Worm (Caenorhabditis elegans) whole organism, L2 larva: ENCODE results near the gene C44B12.3.

Experiments
- ZK546.5 ChIP-seq: sonication (generic microtip); optimal IDR thresholded peaks from 2 replicates; lab custom pipeline; 2017; ENCODE audit warnings: missing biosample characterization, missing genetic modification characterization
- egl-27 ChIP-seq: sonication (generic microtip); optimal IDR thresholded peaks from 3 replicates; lab custom pipeline; 2017; ENCODE audit warnings: missing biosample characterization, missing genetic modification reagents, missing genetic modification characterization
- elt-1 ChIP-seq: fragments of 150-350 bp; optimal IDR thresholded peaks from 2 replicates; lab custom pipeline; 2014; ENCODE audit warnings: missing biosample characterization, missing genetic modification characterization
- fos-1 ChIP-seq: fragments of 150-350 bp; optimal IDR thresholded peaks from 2 replicates; lab custom pipeline; 2014; ENCODE audit warnings: missing biosample characterization, missing genetic modification characterization
- lsy-2 ChIP-seq, 2 experiments: fragments of 150-350 bp in 1 of 2; sonication (generic microtip) in 1 of 2; optimal IDR thresholded peaks; 2 replicates each; lab custom pipeline; 2014 to 2017; ENCODE audit warnings: missing biosample characterization in 2 of 2, missing genetic modification characterization in 2 of 2
- nhr-10 ChIP-seq: sonication (generic microtip); optimal IDR thresholded peaks from 2 replicates; lab custom pipeline; 2017; ENCODE audit warnings: missing biosample characterization, missing genetic modification characterization
- nhr-11 ChIP-seq: fragments of 150-350 bp; optimal IDR thresholded peaks from 2 replicates; lab custom pipeline; 2014; ENCODE audit warnings: missing biosample characterization, missing genetic modification characterization
- nhr-23 ChIP-seq: fragments of 150-350 bp; optimal IDR thresholded peaks from 2 replicates; lab custom pipeline; 2014; ENCODE audit warnings: missing biosample characterization, missing genetic modification reagents, missing genetic modification characterization
- nhr-237 ChIP-seq: fragments of 150-350 bp; optimal IDR thresholded peaks from 2 replicates; lab custom pipeline; 2014; ENCODE audit warnings: missing biosample characterization, missing genetic modification characterization
- skn-1 ChIP-seq: sonication (generic microtip); optimal IDR thresholded peaks from 2 replicates; lab custom pipeline; 2017; ENCODE audit warnings: missing biosample characterization, missing genetic modification characterization
- snpc-4 ChIP-seq: fragments of 150-350 bp; optimal IDR thresholded peaks from 2 replicates; lab custom pipeline; 2014; ENCODE audit warnings: missing biosample characterization, missing genetic modification characterization
- ztf-11 ChIP-seq: sonication (generic microtip); optimal IDR thresholded peaks from 2 replicates; lab custom pipeline; 2017; ENCODE audit warnings: missing biosample characterization, missing genetic modification characterization

- TF ChIP-seq skn-1 (tag; lab: Kevin White, UChicago) (no peak), nhr-11 (tag; lab: Kevin White, UChicago) (no peak), elt-1 (tag; lab: Kevin White, UChicago) (no peak), ztf-11 (tag; lab: Kevin White, UChicago) (no peak), snpc-4 (tag; lab: Kevin White, UChicago) (no peak), ZK546.5 (tag; lab: Kevin White, UChicago) (no peak), nhr-237 (tag; lab: Kevin White, UChicago) (no peak), nhr-10 (tag; lab: Kevin White, UChicago) (no peak), lsy-2 (tag; optimal IDR thresholded peaks at IDR 0.05; lab: Kevin White, UChicago) (no peak), egl-27 (tag; lab: Kevin White, UChicago) (no peak), nhr-23 (tag; lab: Kevin White, UChicago) (no peak), fos-1 (tag; lab: Kevin White, UChicago) (no peak)
Observed at ce11 chrIV:1107190-1107589, 2.6 kb downstream of the C44B12.3 start, which contains the start of gene ost-1.
